Worm (Caenorhabditis elegans) whole organism, L2 larva: Measurements from ENCODE around the gene sri-1.

ENCODE experiments used
- ZK546.5 ChIP-seq: sonication (generic microtip); optimal IDR thresholded peaks from 2 replicates; lab custom pipeline; 2017; ENCODE audit warnings: missing biosample characterization, missing genetic modification characterization
- alr-1 ChIP-seq: fragments of 150-350 bp; optimal IDR thresholded peaks from 2 replicates; lab custom pipeline; 2014; ENCODE audit warnings: missing biosample characterization, missing genetic modification characterization
- ceh-82 ChIP-seq: fragments of 150-350 bp; optimal IDR thresholded peaks from 2 replicates; lab custom pipeline; 2014; ENCODE audit warnings: missing biosample characterization, missing genetic modification characterization
- gmeb-1 ChIP-seq: fragments of 150-350 bp; optimal IDR thresholded peaks from 2 replicates; lab custom pipeline; 2014; ENCODE audit warnings: missing biosample characterization, missing genetic modification characterization
- lin-11 ChIP-seq: fragments of 150-350 bp; sonication (generic microtip); optimal IDR thresholded peaks from 2 replicates; lab custom pipeline; 2014; ENCODE audit warnings: missing biosample characterization, missing genetic modification characterization, inconsistent platforms, mixed read lengths
- nhr-12 ChIP-seq: fragments of 150-350 bp; optimal IDR thresholded peaks from 2 replicates; lab custom pipeline; 2014; ENCODE audit warnings: missing biosample characterization, missing genetic modification characterization
- skn-1 ChIP-seq: sonication (generic microtip); optimal IDR thresholded peaks from 2 replicates; lab custom pipeline; 2017; ENCODE audit warnings: missing biosample characterization, missing genetic modification characterization
- ztf-11 ChIP-seq: sonication (generic microtip); optimal IDR thresholded peaks from 2 replicates; lab custom pipeline; 2017; ENCODE audit warnings: missing biosample characterization, missing genetic modification characterization
- ztf-4 ChIP-seq: fragments of 150-350 bp; optimal IDR thresholded peaks from 2 replicates; lab custom pipeline; 2014; ENCODE audit warnings: missing biosample characterization, missing genetic modification characterization

DNA sequence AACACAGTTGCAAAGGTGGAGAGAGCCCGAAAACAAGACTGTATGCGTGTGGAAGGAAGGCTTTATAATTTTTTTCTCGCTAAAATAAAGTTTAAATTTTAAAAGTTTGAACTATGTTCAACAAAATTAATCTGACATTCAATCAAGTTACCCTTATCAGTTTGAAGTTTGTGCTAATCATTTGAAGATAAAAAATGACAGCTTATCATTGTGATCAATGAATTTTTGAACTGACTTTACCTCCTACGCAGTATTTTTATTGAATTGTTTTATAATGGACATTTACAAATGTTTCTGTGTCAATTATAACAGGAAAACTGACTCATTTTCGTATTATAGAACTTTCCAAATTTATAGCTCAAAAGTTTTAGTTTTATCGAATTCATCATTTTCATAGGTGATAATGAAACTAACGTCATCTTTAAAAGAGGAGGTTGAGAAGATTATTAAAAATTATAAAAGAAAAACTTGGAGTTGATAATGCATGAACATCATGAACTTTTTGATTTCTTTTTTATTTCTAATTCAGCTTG lies 10.9 kb upstream of the sri-1 start, which contains the start of gene oac-20:
- TF ChIP-seq lin-11 (tag; lab: Kevin White, UChicago), result no peak
- TF ChIP-seq gmeb-1 (tag; lab: Kevin White, UChicago), result no peak
- no peak for TF ChIP-seq ceh-82 (tag; lab: Kevin White, UChicago)
- no peak for TF ChIP-seq nhr-12 (tag; lab: Kevin White, UChicago)
- no peak for TF ChIP-seq ztf-11 (tag; lab: Kevin White, UChicago)
- TF ChIP-seq skn-1, result no peak
- TF ChIP-seq alr-1 (tag; lab: Kevin White, UChicago), result no peak
- TF ChIP-seq ztf-4 (tag; lab: Kevin White, UChicago), result no peak
- TF ChIP-seq ZK546.5 (tag; lab: Kevin White, UChicago), result no peak
